Fruit fly (Drosophila melanogaster) whole organism, prepupa: ENCODE measurements around the gene CG34355.

Experiments
- CG3919 ChIP-seq: fragments of 200-800 bp; sonication (Bioruptor generic); optimal IDR thresholded peaks from 3 replicates; lab custom pipeline; 2016; ENCODE audit warnings: missing biosample characterization, missing genetic modification characterization
- CG8319 ChIP-seq: fragments of 200-800 bp; sonication (Bioruptor generic); optimal IDR thresholded peaks from 3 replicates; lab custom pipeline; 2016; ENCODE audit warnings: missing biosample characterization, missing genetic modification characterization
- Ets21C ChIP-seq: fragments of 200-800 bp; sonication (Bioruptor generic); optimal IDR thresholded peaks from 3 replicates; lab custom pipeline; 2016; ENCODE audit warnings: missing biosample characterization, missing genetic modification characterization
- Hr39 ChIP-seq: fragments of 200-800 bp; sonication (Bioruptor generic); optimal IDR thresholded peaks from 2 replicates; lab custom pipeline; 2016; ENCODE audit warnings: missing biosample characterization, missing genetic modification characterization
- OdsH ChIP-seq: fragments of 200-800 bp; sonication (Bioruptor generic); optimal IDR thresholded peaks from 3 replicates; lab custom pipeline; 2016; ENCODE audit warnings: missing biosample characterization, missing genetic modification characterization
- Sox14 ChIP-seq: fragments of 200-800 bp; sonication (Bioruptor generic); optimal IDR thresholded peaks from 3 replicates; lab custom pipeline; 2016; ENCODE audit warnings: missing biosample characterization, missing genetic modification characterization
- eg ChIP-seq: fragments of 200-800 bp; sonication (Bioruptor generic); IDR thresholded peaks from 3 replicates; pipeline ENCODE4 v1.3.6; 2022; ENCODE audit warnings: missing biosample characterization, missing genetic modification characterization
- fd59A ChIP-seq: fragments of 200-800 bp; sonication (Bioruptor generic); optimal IDR thresholded peaks from 2 replicates; lab custom pipeline; 2017; ENCODE audit warnings: missing biosample characterization, mild to moderate bottlenecking, missing genetic modification characterization, missing genetic modification reagents
- ss ChIP-seq, 2 experiments: fragments of 200-800 bp; sonication (Bioruptor generic); optimal IDR thresholded peaks; 2 replicates in 1 of 2; 3 replicates in 1 of 2; lab custom pipeline; 2017 to 2018; ENCODE audit warnings: mild to moderate bottlenecking in 2 of 2, missing biosample characterization in 2 of 2, missing genetic modification characterization in 2 of 2, moderate library complexity in 1 of 2
- topi ChIP-seq: fragments of 200-800 bp; sonication (Bioruptor generic); optimal IDR thresholded peaks from 3 replicates; lab custom pipeline; 2016; ENCODE audit warnings: missing biosample characterization, missing genetic modification characterization

dm6 chr3R:23887572-23887971 is 83.9 kb downstream of the CG34355 start:
- TF ChIP-seq OdsH (no peak), Hr39 (no peak), eg (GFP tag; lab: Robert Waterston, UW) (peak; percentile 49), CG8319 (GFP tag; lab: Kevin White, UChicago) (no peak), Sox14 (GFP tag; lab: Kevin White, UChicago) (no peak), fd59A (GFP tag; lab: Kevin White, UChicago) (no peak), ss (GFP tag; optimal IDR thresholded peaks at IDR 0.05; lab: Kevin White, UChicago) (no peak), topi (GFP tag; lab: Kevin White, UChicago) (no peak), CG3919 (GFP tag; lab: Kevin White, UChicago) (no peak), Ets21C (GFP tag; lab: Kevin White, UChicago) (no peak)
